Fruit fly (Drosophila melanogaster) whole organism, embryonic: Measurements from ENCODE around the gene CG46303.

Experiments
- CG12659 ChIP-seq: fragments of 200-800 bp; sonication (Bioruptor generic); optimal IDR thresholded peaks from 3 replicates; lab custom pipeline; 2017; ENCODE audit warnings: mild to moderate bottlenecking, missing biosample characterization, missing genetic modification reagents, missing genetic modification characterization
- CG17912 ChIP-seq: fragments of 200-800 bp; sonication (Bioruptor generic); optimal IDR thresholded peaks from 2 replicates; lab custom pipeline; 2018; ENCODE audit warnings: missing biosample characterization, mild to moderate bottlenecking, missing genetic modification characterization
- CG4404 ChIP-seq: fragments of 200-800 bp; sonication (Bioruptor generic); IDR thresholded peaks from 2 replicates; pipeline ENCODE4 v1.3.6; 2022; ENCODE audit warnings: missing biosample characterization, missing genetic modification characterization
- CG4854 ChIP-seq: fragments of 200-800 bp; sonication (Bioruptor generic); optimal IDR thresholded peaks from 2 replicates; lab custom pipeline; 2016; ENCODE audit warnings: missing biosample characterization, missing genetic modification characterization, inconsistent platforms
- CG6791 ChIP-seq: fragments of 200-800 bp; sonication (Bioruptor generic); IDR thresholded peaks from 3 replicates; pipeline ENCODE4 v1.3.6; 2022; ENCODE audit warnings: missing biosample characterization, missing genetic modification characterization; ENCODE audit not compliant: partially characterized antibody
- Pdp1 ChIP-seq, 2 experiments: fragments of 200-800 bp; sonication (Bioruptor generic); optimal IDR thresholded peaks; 3 replicates each; lab custom pipeline; 2016; ENCODE audit warnings: missing biosample characterization in 2 of 2, missing genetic modification characterization in 2 of 2, mild to moderate bottlenecking in 1 of 2, moderate library complexity in 1 of 2
- gsb-n ChIP-seq: fragments of 200-800 bp; sonication (Bioruptor generic); optimal IDR thresholded peaks from 3 replicates; lab custom pipeline; 2018; ENCODE audit warnings: missing biosample characterization, mild to moderate bottlenecking, missing genetic modification characterization
- sd ChIP-seq: fragments of 200-800 bp; sonication (Bioruptor generic); optimal IDR thresholded peaks from 3 replicates; lab custom pipeline; 2018; ENCODE audit warnings: missing biosample characterization, mild to moderate bottlenecking, missing genetic modification characterization, moderate library complexity

dm6 chr3R:5772433-5772832 is 49.3 kb upstream of the CG46303 start:
- TF ChIP-seq CG17912 (GFP tag; lab: Kevin White, UChicago) (no peak), CG12659 (GFP tag; lab: Kevin White, UChicago) (no peak), CG4854 (GFP tag; lab: Kevin White, UChicago) (no peak), gsb-n (tag; lab: Kevin White, UChicago) (no peak), Pdp1 (GFP tag; optimal IDR thresholded peaks at IDR 0.05; lab: Kevin White, UChicago) (no peak), CG6791 (GFP tag; lab: Robert Waterston, UW) (peak; percentile 21; the same call in 1 of the 3 replicates), sd (tag; lab: Kevin White, UChicago) (no peak), CG4404 (GFP tag; lab: Robert Waterston, UW) (no peak)
